Worm (Caenorhabditis elegans): Measurements from ENCODE around the gene F36H5.9.

- TF ChIP-seq nhr-77 (tag; optimal IDR thresholded peaks at IDR 0.05) (no peak), skn-1 (tag; optimal IDR thresholded peaks at IDR 0.05) (no peak), mdl-1 (tag; optimal IDR thresholded peaks at IDR 0.05) (no peak), nhr-237 (tag; optimal IDR thresholded peaks at IDR 0.05) (no peak), lin-39 (tag; optimal IDR thresholded peaks at IDR 0.05) (no peak), ZK546.5 (tag; optimal IDR thresholded peaks at IDR 0.05) (no peak), elt-3 (tag; optimal IDR thresholded peaks at IDR 0.05) (no peak)
These were observed 11.6 kb downstream of the F36H5.9 start, which contains the start of gene K07G6.1 for ce11 chrII:1741248-1741647.

Measured in whole organism, L2 larva.